Fruit fly (Drosophila melanogaster): ENCODE data around the gene CG6293.
A peak's percentile ranks its signal among the peaks of the same experiment; 100 is the strongest.

Gene CG6293

dm6 chr3R:10330734-10331642, 19.6 kb upstream of the CG6293 start, which contains the start of the genes Bruce and CG12818 (continued):
- no peak for TF ChIP-seq trh (GFP tag; optimal IDR thresholded peaks at IDR 0.05)
- no peak for TF ChIP-seq Sry-β (GFP tag; optimal IDR thresholded peaks at IDR 0.05)
- no peak for TF ChIP-seq toy (GFP tag; IDR thresholded peaks at IDR 0.05)
- no peak for TF ChIP-seq her (GFP tag; optimal IDR thresholded peaks at IDR 0.05)
- no peak for TF ChIP-seq Adf1 (GFP tag; IDR thresholded peaks at IDR 0.05)
- TF ChIP-seq CG11456 (GFP tag; IDR thresholded peaks at IDR 0.05), result no peak
- TF ChIP-seq shn (GFP tag; optimal IDR thresholded peaks at IDR 0.05), result no peak
- TF ChIP-seq CG3847 (GFP tag; IDR thresholded peaks at IDR 0.05), result no peak
- peak; percentile 86 for TF ChIP-seq CG2116 (GFP tag; optimal IDR thresholded peaks at IDR 0.05)
- no peak for TF ChIP-seq HLH3B (GFP tag; IDR thresholded peaks at IDR 0.05)
- no peak for TF ChIP-seq Oaz (GFP tag; IDR thresholded peaks at IDR 0.05)
- TF ChIP-seq chm (GFP tag; IDR thresholded peaks at IDR 0.05), result no peak
- no peak for TF ChIP-seq chif (GFP tag; optimal IDR thresholded peaks at IDR 0.05)
- TF ChIP-seq CG13894 (tag; optimal IDR thresholded peaks at IDR 0.05), result no peak
- TF ChIP-seq fu2 (GFP tag; optimal IDR thresholded peaks at IDR 0.05), result peak; percentile 15
- peak; percentile 48 for TF ChIP-seq HmgD (GFP tag; optimal IDR thresholded peaks at IDR 0.05)
- TF ChIP-seq CG7372 (GFP tag; IDR thresholded peaks at IDR 0.05), result no peak
- TF ChIP-seq Hmx (GFP tag; optimal IDR thresholded peaks at IDR 0.05), result no peak
- TF ChIP-seq jing (GFP tag; optimal IDR thresholded peaks at IDR 0.05), result no peak
- TF ChIP-seq CG10431 (GFP tag; optimal IDR thresholded peaks at IDR 0.05), result no peak
- no peak for TF ChIP-seq CG32767 (GFP tag; IDR thresholded peaks at IDR 0.05)
- peak; percentile 89 for TF ChIP-seq Dref (GFP tag; IDR thresholded peaks at IDR 0.05)
- TF ChIP-seq fd3F (GFP tag; optimal IDR thresholded peaks at IDR 0.05), result no peak
- TF ChIP-seq Dll (GFP tag; IDR thresholded peaks at IDR 0.05; ENCODE audit: partially characterized antibody), result peak; percentile 82
- TF ChIP-seq grau (tag; optimal IDR thresholded peaks at IDR 0.05), result no peak
- peak; percentile 90 for TF ChIP-seq CG14860 (GFP tag; IDR thresholded peaks at IDR 0.05; ENCODE audit: partially characterized antibody)
- TF ChIP-seq Antp (GFP tag; optimal IDR thresholded peaks at IDR 0.05), result no peak
- peak; percentile 59; the same call in 1 of the 2 replicates for TF ChIP-seq E2f2 (GFP tag; IDR thresholded peaks at IDR 0.05)
- TF ChIP-seq CG11695 (GFP tag; IDR thresholded peaks at IDR 0.05), result no peak
- peak; percentile 77 for TF ChIP-seq pzg (GFP tag; optimal IDR thresholded peaks at IDR 0.05)
- TF ChIP-seq CrebB (tag; optimal IDR thresholded peaks at IDR 0.05), result no peak
- no peak for TF ChIP-seq CG33557 (GFP tag; optimal IDR thresholded peaks at IDR 0.05)
- TF ChIP-seq Dp (GFP tag; optimal IDR thresholded peaks at IDR 0.05), result peak; percentile 50
- no peak for TF ChIP-seq CG12299 (tag; optimal IDR thresholded peaks at IDR 0.05)
- no peak for TF ChIP-seq Eip74EF (GFP tag; optimal IDR thresholded peaks at IDR 0.05)
- no peak for TF ChIP-seq dysf (GFP tag; IDR thresholded peaks at IDR 0.05)
- TF ChIP-seq scrt (GFP tag; optimal IDR thresholded peaks at IDR 0.05), result no peak
- no peak for TF ChIP-seq corto (GFP tag; optimal IDR thresholded peaks at IDR 0.05)
- TF ChIP-seq CG9876 (GFP tag; optimal IDR thresholded peaks at IDR 0.05), result no peak
- TF ChIP-seq CG12391 (tag; optimal IDR thresholded peaks at IDR 0.05), result no peak
- peak; percentile 60; the same call in 1 of the 2 replicates for TF ChIP-seq hbn (GFP tag; IDR thresholded peaks at IDR 0.05; ENCODE audit: partially characterized antibody)
- TF ChIP-seq CG7963 (GFP tag; IDR thresholded peaks at IDR 0.05; ENCODE audit: partially characterized antibody), result peak; percentile 91
- no peak for TF ChIP-seq Dfd (GFP tag; optimal IDR thresholded peaks at IDR 0.05)
- no peak for TF ChIP-seq CG11723 (GFP tag; optimal IDR thresholded peaks at IDR 0.05)
- no peak for TF ChIP-seq CG12942 (GFP tag; optimal IDR thresholded peaks at IDR 0.05)
- no peak for TF ChIP-seq HmgZ (tag; optimal IDR thresholded peaks at IDR 0.05)
- no peak for TF ChIP-seq CG4730 (GFP tag; IDR thresholded peaks at IDR 0.05)
- TF ChIP-seq Sin3A (optimal IDR thresholded peaks at IDR 0.05), result peak; percentile 85
- no peak for TF ChIP-seq Xbp1 (GFP tag; optimal IDR thresholded peaks at IDR 0.05)
- TF ChIP-seq dm (GFP tag; optimal IDR thresholded peaks at IDR 0.05), result peak; percentile 66

Data from whole organism, embryonic.